Fruit fly (Drosophila melanogaster) whole organism, prepupa: ENCODE data around the gene mgr.
A peak's percentile ranks its signal among the peaks of the same experiment; 100 is the strongest.

Source experiments
- CG10669 ChIP-seq: fragments of 200-800 bp; sonication (Bioruptor generic); optimal IDR thresholded peaks from 3 replicates; lab custom pipeline; 2018; ENCODE audit warnings: missing biosample characterization, mild to moderate bottlenecking, missing genetic modification characterization, moderate library complexity
- CG11294 ChIP-seq: fragments of 200-800 bp; sonication (Bioruptor generic); IDR thresholded peaks from 2 replicates; pipeline ENCODE4 v1.3.6; 2022; ENCODE audit warnings: missing biosample characterization, missing genetic modification characterization
- CG11762 ChIP-seq: fragments of 200-800 bp; sonication (Bioruptor generic); optimal IDR thresholded peaks from 3 replicates; lab custom pipeline; 2016; ENCODE audit warnings: missing biosample characterization, missing genetic modification characterization; ENCODE audit not compliant: insufficient read depth
- CG1621 ChIP-seq: fragments of 200-800 bp; sonication (Bioruptor generic); optimal IDR thresholded peaks from 3 replicates; lab custom pipeline; 2018; ENCODE audit warnings: missing biosample characterization, mild to moderate bottlenecking, missing genetic modification characterization
- CG16779 ChIP-seq: fragments of 200-800 bp; sonication (Bioruptor generic); optimal IDR thresholded peaks from 3 replicates; lab custom pipeline; 2017; ENCODE audit warnings: missing biosample characterization, mild to moderate bottlenecking, missing genetic modification characterization
- CG3032 ChIP-seq: fragments of 200-800 bp; optimal IDR thresholded peaks from 2 replicates; lab custom pipeline; 2019; ENCODE audit warnings: missing biosample characterization, mild to moderate bottlenecking, missing genetic modification characterization, moderate library complexity
- CG31627 ChIP-seq: fragments of 200-800 bp; sonication (Bioruptor generic); optimal IDR thresholded peaks from 3 replicates; lab custom pipeline; 2016; ENCODE audit warnings: missing biosample characterization, missing genetic modification characterization
- CG4318 ChIP-seq: fragments of 200-800 bp; sonication (Bioruptor generic); optimal IDR thresholded peaks from 3 replicates; lab custom pipeline; 2017; ENCODE audit warnings: missing biosample characterization, mild to moderate bottlenecking, missing genetic modification characterization
- CG6163 ChIP-seq: fragments of 200-800 bp; sonication (Bioruptor generic); IDR thresholded peaks from 3 replicates; pipeline ENCODE4 v1.3.6; 2022; ENCODE audit warnings: missing biosample characterization, missing genetic modification characterization
- CG6276 ChIP-seq: fragments of 200-800 bp; sonication (Bioruptor generic); optimal IDR thresholded peaks from 2 replicates; lab custom pipeline; 2017; ENCODE audit warnings: missing biosample characterization, mild to moderate bottlenecking, missing genetic modification characterization
- CG6792 ChIP-seq: fragments of 200-800 bp; sonication (Bioruptor generic); optimal IDR thresholded peaks from 3 replicates; lab custom pipeline; 2016; ENCODE audit warnings: missing biosample characterization, missing genetic modification characterization
- CG6808 ChIP-seq: fragments of 200-800 bp; sonication (Bioruptor generic); optimal IDR thresholded peaks from 3 replicates; lab custom pipeline; 2017; ENCODE audit warnings: missing biosample characterization, missing genetic modification characterization, mild to moderate bottlenecking, moderate library complexity, missing genetic modification reagents
- CG7368 ChIP-seq: fragments of 200-800 bp; sonication (Bioruptor generic); optimal IDR thresholded peaks from 3 replicates; lab custom pipeline; 2016; ENCODE audit warnings: missing biosample characterization, missing genetic modification characterization
- CG8319 ChIP-seq: fragments of 200-800 bp; sonication (Bioruptor generic); optimal IDR thresholded peaks from 3 replicates; lab custom pipeline; 2016; ENCODE audit warnings: missing biosample characterization, missing genetic modification characterization
- CG9139 ChIP-seq: fragments of 200-800 bp; sonication (Bioruptor generic); optimal IDR thresholded peaks from 3 replicates; lab custom pipeline; 2017; ENCODE audit warnings: missing biosample characterization, mild to moderate bottlenecking, missing genetic modification characterization
- Eip78C ChIP-seq: fragments of 200-800 bp; sonication (Bioruptor generic); peaks from one replicate; lab custom pipeline; 2016; ENCODE audit warnings: missing biosample characterization, missing genetic modification characterization
- Eip93F ChIP-seq: fragments of 200-800 bp; sonication (Bioruptor generic); optimal IDR thresholded peaks from 2 replicates; lab custom pipeline; 2016; ENCODE audit warnings: missing biosample characterization, mild to moderate bottlenecking, missing genetic modification characterization
- Ets21C ChIP-seq: fragments of 200-800 bp; sonication (Bioruptor generic); optimal IDR thresholded peaks from 3 replicates; lab custom pipeline; 2016; ENCODE audit warnings: missing biosample characterization, missing genetic modification characterization
- Hr38 ChIP-seq: sonication (Bioruptor generic); optimal IDR thresholded peaks from 2 replicates; lab custom pipeline; 2016; ENCODE audit warnings: missing biosample characterization, missing genetic modification characterization
- Sox102F ChIP-seq: fragments of 200-800 bp; sonication (Bioruptor generic); optimal IDR thresholded peaks from 2 replicates; lab custom pipeline; 2016; ENCODE audit warnings: missing biosample characterization, mild to moderate bottlenecking, missing genetic modification characterization
- Sox14 ChIP-seq: fragments of 200-800 bp; sonication (Bioruptor generic); optimal IDR thresholded peaks from 3 replicates; lab custom pipeline; 2016; ENCODE audit warnings: missing biosample characterization, missing genetic modification characterization
- Sox15 ChIP-seq: fragments of 200-800 bp; sonication (Bioruptor generic); optimal IDR thresholded peaks from 3 replicates; lab custom pipeline; 2016; ENCODE audit warnings: missing biosample characterization, missing genetic modification characterization
- achi ChIP-seq: fragments of 200-800 bp; sonication (Bioruptor generic); optimal IDR thresholded peaks from 3 replicates; lab custom pipeline; 2016; ENCODE audit warnings: missing biosample characterization, missing genetic modification characterization
- cyc ChIP-seq: fragments of 200-800 bp; sonication (Bioruptor generic); optimal IDR thresholded peaks from 3 replicates; lab custom pipeline; 2016; ENCODE audit warnings: missing biosample characterization, missing genetic modification characterization
- dac ChIP-seq: fragments of 200-800 bp; sonication (Bioruptor generic); optimal IDR thresholded peaks from 2 replicates; lab custom pipeline; 2017; ENCODE audit warnings: missing biosample characterization, mild to moderate bottlenecking, missing genetic modification characterization
- eg ChIP-seq: fragments of 200-800 bp; sonication (Bioruptor generic); IDR thresholded peaks from 3 replicates; pipeline ENCODE4 v1.3.6; 2022; ENCODE audit warnings: missing biosample characterization, missing genetic modification characterization
- esn ChIP-seq: fragments of 200-800 bp; sonication (Bioruptor generic); optimal IDR thresholded peaks from 2 replicates; lab custom pipeline; 2016; ENCODE audit warnings: missing biosample characterization, mild to moderate bottlenecking, missing genetic modification characterization, moderate library complexity
- fd59A ChIP-seq: fragments of 200-800 bp; sonication (Bioruptor generic); optimal IDR thresholded peaks from 2 replicates; lab custom pipeline; 2017; ENCODE audit warnings: missing biosample characterization, mild to moderate bottlenecking, missing genetic modification characterization, missing genetic modification reagents
- fkh ChIP-seq: fragments of 200-800 bp; sonication (Bioruptor generic); optimal IDR thresholded peaks from 3 replicates; lab custom pipeline; 2017; ENCODE audit warnings: missing biosample characterization, mild to moderate bottlenecking, missing genetic modification characterization, moderate library complexity
- lz ChIP-seq: fragments of 200-800 bp; sonication (Bioruptor generic); optimal IDR thresholded peaks from 3 replicates; lab custom pipeline; 2016; ENCODE audit warnings: missing biosample characterization, missing genetic modification characterization
- net ChIP-seq: fragments of 200-800 bp; sonication (Bioruptor generic); optimal IDR thresholded peaks from 3 replicates; lab custom pipeline; 2016; ENCODE audit warnings: missing biosample characterization, missing genetic modification characterization
- spab ChIP-seq: fragments of 200-800 bp; sonication (Bioruptor generic); optimal IDR thresholded peaks from 2 replicates; lab custom pipeline; 2017; ENCODE audit warnings: missing biosample characterization, mild to moderate bottlenecking, missing genetic modification characterization, missing genetic modification reagents
- svp ChIP-seq: fragments of 200-800 bp; sonication (Bioruptor generic); peaks from one replicate; lab custom pipeline; 2016; ENCODE audit warnings: missing biosample characterization, missing genetic modification characterization
- topi ChIP-seq: fragments of 200-800 bp; sonication (Bioruptor generic); optimal IDR thresholded peaks from 3 replicates; lab custom pipeline; 2016; ENCODE audit warnings: missing biosample characterization, missing genetic modification characterization

The mgr gene

DNA sequence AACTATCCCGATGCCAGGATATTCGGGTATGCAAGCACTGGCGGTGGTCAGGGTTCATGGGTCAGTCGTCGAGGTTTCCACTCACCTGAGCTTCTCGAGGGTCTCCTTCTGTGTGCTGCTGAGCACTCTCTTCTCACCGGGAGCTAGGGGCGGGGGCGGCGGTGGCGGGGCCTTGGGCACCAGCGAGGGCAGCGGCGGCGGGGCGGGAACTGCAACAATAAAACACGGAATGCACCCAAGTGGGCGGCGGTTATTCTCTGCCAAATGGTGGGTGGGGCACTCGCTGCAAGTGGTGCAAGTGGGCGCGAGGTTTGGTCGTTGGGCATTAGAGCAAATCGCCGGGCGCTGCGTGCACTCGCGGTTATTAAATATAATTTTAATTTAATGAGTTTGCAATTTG, 31.4 kb upstream of the mgr start:
- TF ChIP-seq CG6792 (GFP tag; lab: Kevin White, UChicago) = no peak
- no peak for TF ChIP-seq CG9139 (GFP tag; lab: Kevin White, UChicago)
- no peak for TF ChIP-seq CG3032 (tag; lab: Kevin White, UChicago)

dm6 chr3R:11437528-11437927, 27.9 kb upstream of the mgr start, which contains the start of gene CG17230:
Gene CG17230, plus strand, starts transcription at chr3R:11437785.
- TF ChIP-seq fkh (GFP tag; lab: Kevin White, UChicago) (peak; percentile 98), CG6276 (no peak)

dm6 chr3R:11435537-11436234, 26.0 kb upstream of the mgr start, which contains the start of the genes Exd2 and CG5281:
Gene Exd2, minus strand, starts transcription at chr3R:11435703.
Gene CG5281, plus strand, starts transcription at chr3R:11435850.
- TF ChIP-seq net = no peak
- TF ChIP-seq achi (GFP tag; lab: Kevin White, UChicago) = no peak
- no peak for TF ChIP-seq Eip78C (GFP tag; lab: Kevin White, UChicago)
- TF ChIP-seq CG6163 = 0 out of 3 replicates have a peak, but pooled peaks have one; percentile 11
- no peak for TF ChIP-seq Sox15 (GFP tag; lab: Kevin White, UChicago)
- TF ChIP-seq Ets21C (GFP tag; lab: Kevin White, UChicago) = no peak
- no peak for TF ChIP-seq eg (GFP tag; lab: Robert Waterston, UW)
- peak; percentile 62 for TF ChIP-seq esn (GFP tag; lab: Kevin White, UChicago)
- no peak for TF ChIP-seq CG16779 (tag; lab: Kevin White, UChicago)
- no peak for TF ChIP-seq Sox102F (GFP tag; lab: Kevin White, UChicago)
- no peak for TF ChIP-seq CG6276
- peak; percentile 91 for TF ChIP-seq CG1621 (tag; lab: Kevin White, UChicago)
- no peak for TF ChIP-seq CG11762
- TF ChIP-seq spab (GFP tag; lab: Kevin White, UChicago) = no peak
- peak; percentile 32 for TF ChIP-seq lz
- TF ChIP-seq fkh (GFP tag; lab: Kevin White, UChicago) = no peak
- TF ChIP-seq CG3032 (tag; lab: Kevin White, UChicago) = peak; percentile 20
- peak; percentile 89 for TF ChIP-seq Sox14
- no peak for TF ChIP-seq Hr38
- no peak for TF ChIP-seq fd59A
- no peak for TF ChIP-seq CG10669
- TF ChIP-seq dac (GFP tag; lab: Kevin White, UChicago) = no peak
- peak; percentile 21 for TF ChIP-seq cyc (GFP tag; lab: Kevin White, UChicago)
- peak; percentile 55 for TF ChIP-seq CG31627 (GFP tag; lab: Kevin White, UChicago)
- TF ChIP-seq CG11294 (GFP tag; lab: Robert Waterston, UW) = no peak
- TF ChIP-seq CG6808 (GFP tag; lab: Kevin White, UChicago) = no peak
- no peak for TF ChIP-seq CG8319 (GFP tag; lab: Kevin White, UChicago)
- TF ChIP-seq topi (GFP tag; lab: Kevin White, UChicago) = no peak
- TF ChIP-seq Eip93F (GFP tag; lab: Kevin White, UChicago) = no peak

- TF ChIP-seq fkh (GFP tag; lab: Kevin White, UChicago) = peak; percentile 84
- TF ChIP-seq cyc (GFP tag; lab: Kevin White, UChicago) = no peak
- no peak for TF ChIP-seq CG4318 (GFP tag; lab: Kevin White, UChicago)
- TF ChIP-seq CG3032 (tag; lab: Kevin White, UChicago) = no peak
- TF ChIP-seq CG7368 (GFP tag; lab: Kevin White, UChicago) = no peak
- no peak for TF ChIP-seq svp (GFP tag; lab: Kevin White, UChicago)
- peak; percentile 25 for TF ChIP-seq Sox14
- TF ChIP-seq Hr38 = no peak
- TF ChIP-seq CG6163 = no peak
These were observed 21.8 kb upstream of the mgr start, which contains the start of the genes RpL24-like and CG5276 for dm6 chr3R:11431395-11431977. Gene RpL24-like, minus strand, starts transcription at chr3R:11431582. Gene CG5276, plus strand, starts transcription at chr3R:11431738.
